Worm (Caenorhabditis elegans): ENCODE measurements around the gene nhr-267.

nhr-267 gene

DNA sequence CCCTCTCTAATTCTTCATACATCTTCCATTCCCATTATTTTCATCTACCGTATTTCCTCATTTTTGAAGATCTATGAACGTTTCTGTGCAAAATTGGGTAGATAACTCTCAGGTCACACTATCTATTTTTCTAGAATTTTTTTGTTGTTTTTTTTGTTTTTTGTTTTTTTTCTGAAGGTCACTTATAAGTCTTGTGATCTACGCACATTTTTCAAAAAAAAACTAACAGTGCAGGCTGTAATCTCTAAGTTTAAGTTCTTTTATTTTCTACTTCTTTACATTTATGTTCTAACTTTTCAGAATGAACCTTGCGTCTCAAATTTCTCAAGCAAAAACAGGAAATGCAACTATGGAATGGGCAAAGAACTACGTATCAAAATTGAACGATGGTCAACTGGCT, 16.4 kb downstream of the nhr-267 start, which contains the start of gene flh-3:
Gene flh-3, plus strand, starts transcription at position 301 of the 400 bp plus-strand sequence.
- no peak for TF ChIP-seq arid-1 (GFP tag; conservative IDR thresholded peaks at IDR 0.05)
- no peak for TF ChIP-seq dpl-1 (GFP tag; optimal IDR thresholded peaks at IDR 0.05)
- TF ChIP-seq saeg-2 (GFP tag; IDR thresholded peaks at IDR 0.05), result no peak

DNA sequence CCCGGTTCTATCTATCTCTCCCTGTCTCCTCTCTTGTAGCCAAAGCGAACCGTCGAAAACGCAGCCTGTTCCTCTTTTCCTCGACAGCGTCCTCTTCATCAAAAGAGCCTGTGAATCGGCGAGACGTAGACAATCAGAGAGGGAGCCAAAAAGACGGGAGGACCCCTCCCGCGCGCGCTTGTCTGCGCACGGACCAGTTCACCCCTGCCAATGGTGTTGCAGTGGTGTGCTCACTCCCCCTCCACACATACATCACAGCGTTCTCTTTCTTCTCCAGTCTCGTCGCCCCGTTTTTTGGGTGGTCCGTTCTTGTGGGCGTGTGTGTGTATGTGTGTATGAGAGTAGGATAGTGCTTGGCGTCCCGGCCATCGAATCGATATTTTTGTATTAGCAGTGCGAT, 17.3 kb downstream of the nhr-267 start:
- no peak for TF ChIP-seq ceh-20 (GFP tag; IDR thresholded peaks at IDR 0.05)
- no peak for TF ChIP-seq mdl-1 (tag; optimal IDR thresholded peaks at IDR 0.05)
- TF ChIP-seq unc-62 (GFP tag; optimal IDR thresholded peaks at IDR 0.05 in 1 of 2), result no peak
- no peak for TF ChIP-seq unc-62 (tag; optimal IDR thresholded peaks at IDR 0.05)
- no peak for TF ChIP-seq dmd-8 (GFP tag; IDR thresholded peaks at IDR 0.05)
- TF ChIP-seq nhr-111 (GFP tag; optimal IDR thresholded peaks at IDR 0.05), result no peak
- TF ChIP-seq F10B5.3 (tag; optimal IDR thresholded peaks at IDR 0.05), result no peak

DNA sequence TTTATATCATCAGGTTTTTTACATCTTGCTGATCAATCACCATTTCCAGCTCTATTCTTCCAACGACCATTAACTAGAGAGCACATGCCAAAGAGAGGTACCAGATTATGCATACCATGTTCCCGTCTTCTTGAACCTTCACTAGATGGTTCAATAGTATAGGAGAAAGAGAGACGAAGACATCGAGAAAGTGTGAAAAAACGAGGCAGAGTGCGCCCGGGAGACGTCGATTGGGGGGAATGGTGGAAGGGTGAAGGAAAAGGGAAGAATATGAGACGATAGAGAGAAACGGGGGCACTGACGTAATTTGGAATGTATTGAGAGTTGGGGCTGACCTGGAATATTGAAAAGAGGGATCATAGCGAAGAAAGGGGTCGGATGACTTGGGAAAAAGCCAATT, 18.6 kb downstream of the nhr-267 start:
- TF ChIP-seq arid-1 (GFP tag; conservative IDR thresholded peaks at IDR 0.05) (no peak), gei-8 (GFP tag; optimal IDR thresholded peaks at IDR 0.05) (no peak), ceh-44 (GFP tag; IDR thresholded peaks at IDR 0.05) (no peak)

DNA sequence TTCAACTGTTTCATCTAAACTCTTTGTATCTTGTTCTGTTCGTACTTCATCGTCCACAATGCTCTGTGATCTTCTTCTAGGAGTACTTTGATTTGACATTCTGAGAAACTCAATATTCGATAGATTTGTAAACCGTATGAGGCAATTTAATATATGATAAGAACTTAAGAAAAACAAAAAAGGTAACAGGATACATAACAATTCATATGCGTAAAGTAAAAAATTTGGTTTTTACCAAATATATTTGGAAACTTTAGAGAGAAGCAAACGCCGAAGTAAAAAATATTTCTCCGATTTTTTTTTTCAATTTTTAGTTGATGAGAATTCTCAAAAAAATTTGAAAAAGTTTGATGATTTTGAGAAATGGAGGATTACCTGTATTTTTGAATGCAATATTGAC, 19.7 kb downstream of the nhr-267 start, which contains the start of gene Y11D7A.19:
Gene Y11D7A.19, minus strand, starts transcription at position 101 of the 400 bp plus-strand sequence.
- no peak for TF ChIP-seq tag-97 (GFP tag; IDR thresholded peaks at IDR 0.05)
- TF ChIP-seq daf-8 (GFP tag; IDR thresholded peaks at IDR 0.05), result no peak
- no peak for TF ChIP-seq nhr-111 (GFP tag; optimal IDR thresholded peaks at IDR 0.05)
- no peak for TF ChIP-seq zip-11 (GFP tag; IDR thresholded peaks at IDR 0.05)
- no peak for TF ChIP-seq nhr-11 (tag; optimal IDR thresholded peaks at IDR 0.05)
- no peak for TF ChIP-seq gei-8 (GFP tag; optimal IDR thresholded peaks at IDR 0.05)
- no peak for TF ChIP-seq D1046.2 (GFP tag; IDR thresholded peaks at IDR 0.05)
- no peak for TF ChIP-seq F49E8.2 (tag; optimal IDR thresholded peaks at IDR 0.05; ENCODE audit: borderline replicate concordance)
- no peak for TF ChIP-seq lin-39 (tag; optimal IDR thresholded peaks at IDR 0.05)

DNA sequence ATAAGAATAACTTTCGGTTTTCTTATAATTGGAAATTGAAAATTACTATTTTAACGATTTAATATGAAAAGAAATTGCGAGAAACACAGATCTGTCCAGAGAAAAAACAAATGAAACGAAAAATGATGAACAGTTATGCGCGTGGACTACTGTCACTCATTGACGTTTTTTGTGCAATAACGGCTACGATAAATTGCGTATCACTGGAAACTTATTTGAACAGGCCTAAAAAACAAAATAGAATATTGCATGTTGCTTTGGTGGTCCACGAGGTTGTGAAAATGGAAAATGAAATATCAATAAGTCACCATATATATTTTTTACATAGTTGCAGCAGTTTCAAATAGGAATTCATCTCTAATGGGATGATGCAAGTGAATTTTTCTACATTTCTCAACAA, 21.7 kb downstream of the nhr-267 start:
- TF ChIP-seq F10B5.3 (tag; optimal IDR thresholded peaks at IDR 0.05), result no peak
- no peak for TF ChIP-seq lin-39 (tag; optimal IDR thresholded peaks at IDR 0.05)
- no peak for TF ChIP-seq mdl-1 (tag; optimal IDR thresholded peaks at IDR 0.05)
- no peak for TF ChIP-seq ceh-28 (tag; optimal IDR thresholded peaks at IDR 0.05)
- no peak for TF ChIP-seq jun-1 (tag; optimal IDR thresholded peaks at IDR 0.05)
- no peak for TF ChIP-seq daf-8 (GFP tag; IDR thresholded peaks at IDR 0.05)
- TF ChIP-seq nhr-237 (tag; optimal IDR thresholded peaks at IDR 0.05), result no peak
- no peak for TF ChIP-seq arid-1 (GFP tag; conservative IDR thresholded peaks at IDR 0.05)
- TF ChIP-seq mdt-29 (GFP tag; IDR thresholded peaks at IDR 0.05), result no peak
- TF ChIP-seq unc-39 (tag; optimal IDR thresholded peaks at IDR 0.05), result no peak
- no peak for TF ChIP-seq madf-5 (GFP tag; IDR thresholded peaks at IDR 0.05)
- no peak for TF ChIP-seq ZK337.2 (GFP tag; IDR thresholded peaks at IDR 0.05)
- no peak for TF ChIP-seq nhr-111 (GFP tag; optimal IDR thresholded peaks at IDR 0.05)
- no peak for TF ChIP-seq unc-62 (GFP tag; optimal IDR thresholded peaks at IDR 0.05 in 1 of 2)
- no peak for TF ChIP-seq unc-62 (tag; optimal IDR thresholded peaks at IDR 0.05)
- no peak for TF ChIP-seq madf-9 (GFP tag; conservative IDR thresholded peaks at IDR 0.05)
- TF ChIP-seq nhr-41 (GFP tag; IDR thresholded peaks at IDR 0.05), result no peak
- no peak for TF ChIP-seq lim-7 (GFP tag; IDR thresholded peaks at IDR 0.05)
- TF ChIP-seq mes-2 (tag; optimal IDR thresholded peaks at IDR 0.05; ENCODE audit: poor library complexity, severe bottlenecking), result no peak

DNA sequence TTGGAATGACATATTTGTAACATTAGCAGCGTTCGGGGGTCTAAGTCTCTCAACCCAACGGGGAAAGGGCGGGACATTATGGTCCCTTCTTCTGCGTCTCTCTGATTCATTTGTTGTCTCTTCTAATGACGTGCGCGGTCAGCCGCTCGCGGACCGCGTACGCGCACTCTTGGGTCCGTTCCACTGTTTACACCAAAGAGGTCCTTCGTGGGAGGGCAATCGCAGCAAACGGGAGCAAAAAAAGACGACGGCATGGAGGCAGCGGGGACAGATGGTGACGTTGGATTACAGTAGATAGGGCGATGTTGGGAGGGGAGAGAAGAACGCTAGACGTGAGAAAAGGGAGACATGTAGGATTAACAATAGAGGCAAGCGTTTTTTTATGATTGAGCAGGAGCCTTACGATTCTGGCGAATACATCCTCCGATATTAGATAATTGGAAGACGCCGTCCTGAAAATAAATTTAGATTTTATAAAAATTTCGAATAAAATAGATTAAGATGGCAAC, 22.3 kb downstream of the nhr-267 start, which contains the start of gene flh-1:
Gene flh-1, minus strand, starts transcription at position 459 of the 509 bp plus-strand sequence.
- TF ChIP-seq spr-3 (GFP tag; optimal IDR thresholded peaks at IDR 0.05) (no peak), skn-1 (tag; optimal IDR thresholded peaks at IDR 0.05) (no peak), set-16 (GFP tag; IDR thresholded peaks at IDR 0.05) (0 out of 2 replicates have a peak, but pooled peaks have one; percentile 42), egl-43 (GFP tag; IDR thresholded peaks at IDR 0.05) (0 out of 2 replicates have a peak, but pooled peaks have one; percentile 34), madf-5 (GFP tag; IDR thresholded peaks at IDR 0.05) (0 out of 4 replicates have a peak, but pooled peaks of 1 of the 2 experiments have one; percentile 23)
